Fruit fly (Drosophila melanogaster) whole organism, wandering third instar larva: ENCODE data around the gene alt.
A peak's percentile ranks its signal among the peaks of the same experiment; 100 is the strongest.

Source experiments
- Abd-B ChIP-seq: fragments of >200 bp; optimal IDR thresholded peaks from 2 replicates; lab custom pipeline; 2017; ENCODE audit warnings: missing biosample characterization, missing genetic modification characterization
- CG32264 ChIP-seq: fragments of 200-800 bp; sonication (Bioruptor generic); optimal IDR thresholded peaks from 2 replicates; lab custom pipeline; 2016; ENCODE audit warnings: missing biosample characterization, missing genetic modification characterization
- CG9705 ChIP-seq: fragments of 200-800 bp; sonication (Bioruptor generic); optimal IDR thresholded peaks from 2 replicates; lab custom pipeline; 2018; ENCODE audit warnings: missing biosample characterization, mild to moderate bottlenecking, missing genetic modification characterization
- CrebA ChIP-seq: fragments of 200-800 bp; sonication (Bioruptor generic); optimal IDR thresholded peaks from 2 replicates; lab custom pipeline; 2016; ENCODE audit warnings: missing biosample characterization, mild to moderate bottlenecking, missing genetic modification characterization, borderline replicate concordance
- Dif ChIP-seq: fragments of 200-275, 200-300 bp; sonication (Bioruptor generic); optimal IDR thresholded peaks from 2 replicates; lab custom pipeline; 2018; ENCODE audit warnings: missing biosample characterization, missing genetic modification characterization; ENCODE audit not compliant: partially characterized antibody
- GATAd ChIP-seq: sonication (Bioruptor generic); optimal IDR thresholded peaks from 2 replicates; lab custom pipeline; 2016; ENCODE audit warnings: missing biosample characterization, missing genetic modification characterization
- HLH106 ChIP-seq: fragments of 200-800 bp; optimal IDR thresholded peaks from 3 replicates; lab custom pipeline; 2019; ENCODE audit warnings: missing biosample characterization, mild to moderate bottlenecking, missing genetic modification characterization, moderate library complexity
- Hnf4 ChIP-seq: fragments of 200-800 bp; sonication (Bioruptor generic); optimal IDR thresholded peaks from 2 replicates; lab custom pipeline; 2016; ENCODE audit warnings: missing biosample characterization, mild to moderate bottlenecking, missing genetic modification characterization
- Hr78 ChIP-seq: fragments of >200 bp; optimal IDR thresholded peaks from 2 replicates; lab custom pipeline; 2017; ENCODE audit warnings: missing biosample characterization, missing genetic modification characterization
- Hr83 ChIP-seq: fragments of 200-300 bp; sonication (Bioruptor generic); optimal IDR thresholded peaks from 2 replicates; lab custom pipeline; 2016; ENCODE audit warnings: missing biosample characterization, mild to moderate bottlenecking, missing genetic modification characterization, moderate library complexity; ENCODE audit not compliant: poor library complexity, severe bottlenecking
- Jra ChIP-seq: sonication (Bioruptor generic); optimal IDR thresholded peaks from 2 replicates; lab custom pipeline; 2016; ENCODE audit warnings: missing biosample characterization, missing genetic modification characterization
- Mio ChIP-seq: sonication (Bioruptor generic); optimal IDR thresholded peaks from 2 replicates; lab custom pipeline; 2016; ENCODE audit warnings: missing biosample characterization, missing genetic modification characterization
- Myc ChIP-seq: fragments of >200 bp; optimal IDR thresholded peaks from 2 replicates; lab custom pipeline; 2017
- N ChIP-seq: fragments of >200 bp; optimal IDR thresholded peaks from 2 replicates; lab custom pipeline; 2018; ENCODE audit warnings: missing biosample characterization, missing external identifiers, missing genetic modification characterization
- OdsH ChIP-seq: fragments of 200-800 bp; sonication (Bioruptor generic); optimal IDR thresholded peaks from 2 replicates; lab custom pipeline; 2016; ENCODE audit warnings: missing biosample characterization, mild to moderate bottlenecking, missing genetic modification characterization
- Rel ChIP-seq, 2 experiments: fragments of 200-800 bp; sonication (Bioruptor generic) in 1 of 2; optimal IDR thresholded peaks; 2 replicates in 1 of 2; 3 replicates in 1 of 2; lab custom pipeline; 2016 to 2019; ENCODE audit warnings: mild to moderate bottlenecking in 2 of 2, missing biosample characterization in 2 of 2, missing genetic modification characterization in 2 of 2, moderate library complexity in 1 of 2
- Sp1 ChIP-seq: fragments of 200-800 bp; sonication (Bioruptor generic); optimal IDR thresholded peaks from 3 replicates; lab custom pipeline; 2019; ENCODE audit warnings: missing biosample characterization, mild to moderate bottlenecking, missing genetic modification characterization, moderate library complexity
- Vsx2 ChIP-seq: fragments of 200-300, 225-300 bp; sonication (Bioruptor generic); optimal IDR thresholded peaks from 2 replicates; lab custom pipeline; 2018; ENCODE audit warnings: missing biosample characterization, missing genetic modification characterization; ENCODE audit not compliant: partially characterized antibody
- br ChIP-seq: fragments of 200-800 bp; sonication (Bioruptor generic); optimal IDR thresholded peaks from 2 replicates; lab custom pipeline; 2016; ENCODE audit warnings: missing biosample characterization, missing genetic modification characterization
- brk ChIP-seq: fragments of 200-800 bp; sonication (Bioruptor generic); optimal IDR thresholded peaks from 2 replicates; lab custom pipeline; 2016; ENCODE audit warnings: missing biosample characterization, mild to moderate bottlenecking, missing genetic modification characterization
- dl ChIP-seq, 2 experiments: fragments of 175-275, 200-275 bp in 1 of 2; fragments of 200-275 bp in 1 of 2; sonication (Bioruptor generic); optimal IDR thresholded peaks; lab custom pipeline; 2018; ENCODE audit warnings: mild to moderate bottlenecking in 2 of 2, missing biosample characterization in 2 of 2, missing genetic modification characterization in 2 of 2, moderate library complexity in 2 of 2; ENCODE audit not compliant: partially characterized antibody in 2 of 2, insufficient read depth in 1 of 2
- dmrt93B ChIP-seq: fragments of 200-800 bp; sonication (Bioruptor generic); optimal IDR thresholded peaks from 2 replicates; lab custom pipeline; 2018; ENCODE audit warnings: missing biosample characterization, mild to moderate bottlenecking, missing genetic modification characterization
- dsf ChIP-seq: sonication (Bioruptor generic); optimal IDR thresholded peaks from 2 replicates; lab custom pipeline; 2016; ENCODE audit warnings: missing biosample characterization, missing genetic modification characterization, borderline replicate concordance
- ey ChIP-seq: fragments of 200-800 bp; sonication (Bioruptor generic); optimal IDR thresholded peaks from 2 replicates; lab custom pipeline; 2016; ENCODE audit warnings: missing biosample characterization, missing genetic modification characterization
- foxo ChIP-seq, 2 experiments: fragments of 200-800 bp; sonication (Bioruptor generic); optimal IDR thresholded peaks; 2 replicates in 1 of 2; 3 replicates in 1 of 2; lab custom pipeline; 2016 to 2017; ENCODE audit warnings: missing biosample characterization in 2 of 2, missing genetic modification characterization in 2 of 2
- h ChIP-seq: fragments of 200-800 bp; sonication (Bioruptor generic); optimal IDR thresholded peaks from 3 replicates; lab custom pipeline; 2016; ENCODE audit warnings: missing biosample characterization, mild to moderate bottlenecking, missing genetic modification characterization
- jim ChIP-seq: fragments of 175-275, 200-325 bp; sonication (Bioruptor generic); optimal IDR thresholded peaks from 2 replicates; lab custom pipeline; 2016; ENCODE audit warnings: missing biosample characterization, mild to moderate bottlenecking, missing genetic modification characterization
- lola ChIP-seq: fragments of >200 bp; optimal IDR thresholded peaks from 2 replicates; lab custom pipeline; 2017; ENCODE audit warnings: missing biosample characterization, missing genetic modification characterization
- pan ChIP-seq: fragments of >200 bp; optimal IDR thresholded peaks from 2 replicates; lab custom pipeline; 2017
- psq ChIP-seq: fragments of 200-800 bp; sonication (Bioruptor generic); optimal IDR thresholded peaks from 3 replicates; lab custom pipeline; 2017; ENCODE audit warnings: missing biosample characterization, mild to moderate bottlenecking, missing genetic modification characterization, moderate library complexity
- rgr ChIP-seq: fragments of 200-800 bp; sonication (Bioruptor generic); optimal IDR thresholded peaks from 3 replicates; lab custom pipeline; 2016; ENCODE audit warnings: missing biosample characterization, mild to moderate bottlenecking, missing genetic modification characterization
- sage ChIP-seq: fragments of 200-800 bp; sonication (Bioruptor generic); optimal IDR thresholded peaks from 2 replicates; lab custom pipeline; 2016; ENCODE audit warnings: missing biosample characterization, mild to moderate bottlenecking, missing genetic modification characterization
- sv ChIP-seq: fragments of 200-800 bp; sonication (Bioruptor generic); optimal IDR thresholded peaks from 3 replicates; lab custom pipeline; 2016; ENCODE audit warnings: missing biosample characterization, missing genetic modification characterization
- tai ChIP-seq: sonication (Bioruptor generic); optimal IDR thresholded peaks from 2 replicates; lab custom pipeline; 2016; ENCODE audit warnings: missing biosample characterization, missing genetic modification characterization
- usp ChIP-seq: fragments of >200 bp; optimal IDR thresholded peaks from 2 replicates; lab custom pipeline; 2017; ENCODE audit warnings: missing biosample characterization, missing genetic modification characterization
- woc ChIP-seq: sonication (Bioruptor generic); optimal IDR thresholded peaks from 2 replicates; lab custom pipeline; 2016; ENCODE audit warnings: missing biosample characterization, mild to moderate bottlenecking, missing genetic modification characterization

The alt gene

DNA sequence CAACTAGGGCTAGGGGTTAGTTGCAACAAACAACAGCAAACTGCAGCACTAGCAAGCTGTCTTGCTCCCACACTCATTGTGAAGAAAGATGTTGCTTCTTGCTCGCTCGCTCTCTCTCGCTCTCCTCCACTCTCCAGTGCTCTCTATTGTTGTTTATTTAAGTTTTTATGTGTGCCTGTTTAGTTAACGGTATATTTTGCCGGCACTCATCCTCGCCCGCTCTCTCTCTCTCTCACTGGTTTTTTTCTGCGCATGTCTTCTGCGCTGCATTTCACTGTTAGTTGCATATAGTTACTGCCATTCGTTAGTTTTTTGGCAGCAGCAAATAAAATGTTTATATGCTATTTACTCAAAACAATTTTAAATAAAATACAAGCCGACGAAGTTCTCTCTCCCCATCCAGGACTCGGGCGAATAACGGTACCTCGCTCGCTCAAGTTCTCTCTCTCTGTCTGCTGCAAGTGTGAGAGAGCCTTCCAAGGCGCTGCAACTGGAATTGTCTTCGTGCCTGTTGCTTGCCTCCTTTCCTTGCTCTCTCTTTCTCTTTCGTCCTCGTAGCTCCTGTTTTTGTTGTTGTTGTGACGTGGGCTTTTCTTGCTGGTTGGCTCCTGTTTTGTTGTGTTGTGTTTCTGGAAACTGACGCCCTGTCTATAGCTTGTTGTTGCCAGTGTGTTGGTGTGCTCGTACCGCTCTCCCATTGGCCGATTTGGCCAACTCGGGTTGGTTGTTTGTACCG lies 16.1 kb downstream of the alt start:
- TF ChIP-seq dl (GFP tag; optimal IDR thresholded peaks at IDR 0.05; lab: Kevin White, UChicago; ENCODE audit: insufficient read depth in 1 of 2, partially characterized antibody in 2 of 2) (peak in 1 of 2 experiments; percentile 14), sage (GFP tag; lab: Kevin White, UChicago) (no peak)

DNA sequence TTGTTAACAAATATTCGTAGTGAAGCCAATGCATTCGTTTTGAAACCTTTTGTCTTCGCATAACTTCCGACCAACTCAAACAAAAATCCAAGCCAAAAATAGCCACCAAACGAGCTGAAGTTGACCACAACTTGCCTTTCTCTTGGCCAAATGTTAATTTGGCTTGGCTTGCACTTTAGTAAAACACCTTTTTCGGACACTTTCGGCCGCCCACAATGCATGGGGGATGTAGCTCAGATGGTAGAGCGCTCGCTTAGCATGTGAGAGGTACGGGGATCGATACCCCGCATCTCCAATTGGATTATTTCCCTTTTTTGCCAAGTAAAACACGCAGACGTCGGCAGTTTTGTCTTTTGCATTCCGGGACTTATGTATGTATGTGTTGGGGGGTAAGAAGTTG lies 25.4 kb downstream of the alt start:
- no peak for TF ChIP-seq br
- TF ChIP-seq GATAd (GFP tag; lab: Kevin White, UChicago), result no peak
- TF ChIP-seq Myc (lab: Kevin White, UChicago), result no peak
- TF ChIP-seq Dif (GFP tag; lab: Kevin White, UChicago), result no peak
- TF ChIP-seq Mio (GFP tag; lab: Kevin White, UChicago), result no peak
- TF ChIP-seq dmrt93B, result no peak
- no peak for TF ChIP-seq N
- TF ChIP-seq rgr (GFP tag; lab: Kevin White, UChicago), result no peak
- TF ChIP-seq CG32264, result no peak
- TF ChIP-seq h (GFP tag; lab: Kevin White, UChicago), result no peak
- TF ChIP-seq tai, result no peak
- TF ChIP-seq sage (GFP tag; lab: Kevin White, UChicago), result no peak
- no peak for TF ChIP-seq Sp1 (GFP tag; lab: Kevin White, UChicago)
- no peak for TF ChIP-seq usp (GFP tag; lab: Kevin White, UChicago)
- TF ChIP-seq ey (GFP tag; lab: Kevin White, UChicago), result no peak
- no peak for TF ChIP-seq sv (GFP tag; lab: Kevin White, UChicago)
- no peak for TF ChIP-seq Hr83

DNA sequence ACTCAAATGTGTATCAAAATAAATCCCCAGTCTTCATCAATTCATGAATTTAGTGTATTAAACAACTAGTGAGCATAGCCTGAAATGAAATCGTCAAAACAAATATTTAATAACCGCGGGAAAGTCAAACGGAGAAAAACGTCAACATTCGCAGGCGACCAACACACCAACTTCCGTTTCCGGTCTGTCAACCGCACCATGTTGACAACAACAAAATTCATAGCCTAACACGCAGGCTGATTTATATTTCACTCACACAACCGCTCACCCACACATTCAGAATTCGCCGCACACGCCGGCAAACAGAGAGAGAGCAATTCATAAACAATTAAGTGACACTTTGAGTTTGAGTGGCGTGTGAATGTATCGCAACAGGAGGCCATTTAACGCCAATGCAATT lies 27.3 kb downstream of the alt start:
- TF ChIP-seq OdsH (GFP tag; lab: Kevin White, UChicago) (no peak), CG9705 (GFP tag; lab: Kevin White, UChicago) (no peak), jim (GFP tag; lab: Kevin White, UChicago) (no peak), Dif (GFP tag; lab: Kevin White, UChicago) (no peak), Vsx2 (GFP tag; lab: Kevin White, UChicago) (no peak), Abd-B (GFP tag; lab: Kevin White, UChicago) (no peak), sv (GFP tag; lab: Kevin White, UChicago) (no peak), ey (GFP tag; lab: Kevin White, UChicago) (no peak), pan (lab: Kevin White, UChicago) (no peak)

- TF ChIP-seq brk (GFP tag; lab: Kevin White, UChicago), result no peak
- no peak for TF ChIP-seq sage (GFP tag; lab: Kevin White, UChicago)
- TF ChIP-seq HLH106 (tag; lab: Kevin White, UChicago), result no peak
- no peak for TF ChIP-seq dsf (GFP tag; lab: Kevin White, UChicago)
- no peak for TF ChIP-seq Jra
- no peak for TF ChIP-seq CG32264
- TF ChIP-seq psq, result no peak
- TF ChIP-seq CG9705 (GFP tag; lab: Kevin White, UChicago), result no peak
- TF ChIP-seq sv (GFP tag; lab: Kevin White, UChicago), result no peak
- no peak for TF ChIP-seq pan (lab: Kevin White, UChicago)
- no peak for TF ChIP-seq foxo (GFP tag; optimal IDR thresholded peaks at IDR 0.05; lab: Kevin White, UChicago)
- no peak for TF ChIP-seq usp (GFP tag; lab: Kevin White, UChicago)
These were observed 28.4 kb downstream of the alt start for dm6 chr3R:17653879-17654278.

DNA sequence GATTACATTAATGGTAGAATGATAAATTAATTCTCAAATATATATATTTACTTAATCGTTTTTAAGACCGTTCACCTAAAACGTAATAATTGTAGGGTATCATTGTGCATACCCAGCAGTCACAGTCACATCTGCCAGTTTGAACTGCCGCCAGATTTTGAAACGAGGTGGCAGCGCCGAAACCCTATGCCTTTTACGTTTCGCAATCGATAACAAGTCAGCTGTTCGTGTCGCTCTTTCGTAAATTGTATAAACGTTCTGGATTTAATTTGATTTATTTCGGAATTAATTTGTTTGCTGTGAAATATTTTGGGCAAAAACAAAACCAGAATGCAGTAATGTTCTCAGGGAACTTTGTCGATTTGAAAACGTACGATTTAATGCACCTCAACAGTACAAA lies 34.9 kb downstream of the alt start, which contains the start of gene CG14322:
CG14322 (plus strand) TSS at position 236 of the 400 bp plus-strand sequence.
- TF ChIP-seq Vsx2 (GFP tag; lab: Kevin White, UChicago) (peak; percentile 4), Hnf4 (GFP tag; lab: Kevin White, UChicago) (peak; percentile 29), Sp1 (GFP tag; lab: Kevin White, UChicago) (no peak), dmrt93B (no peak), foxo (GFP tag; optimal IDR thresholded peaks at IDR 0.05; lab: Kevin White, UChicago) (peak in 1 of 2 experiments; percentile 38), h (GFP tag; lab: Kevin White, UChicago) (no peak), N (no peak), dsf (GFP tag; lab: Kevin White, UChicago) (no peak), psq (no peak), lola (GFP tag; lab: Kevin White, UChicago) (no peak), br (no peak), CrebA (GFP tag; lab: Kevin White, UChicago) (no peak), Rel (GFP tag; optimal IDR thresholded peaks at IDR 0.05; lab: Kevin White, UChicago) (no peak), Rel (tag; optimal IDR thresholded peaks at IDR 0.05; lab: Kevin White, UChicago) (no peak), CG32264 (no peak), sage (GFP tag; lab: Kevin White, UChicago) (no peak), woc (GFP tag; lab: Kevin White, UChicago) (peak; percentile 13), Hr83 (peak; percentile 5), Dif (GFP tag; lab: Kevin White, UChicago) (no peak), tai (peak; percentile 23), Hr78 (GFP tag; lab: Kevin White, UChicago) (no peak)
